Worm (Caenorhabditis elegans): ENCODE results near the gene M03B6.4.

The M03B6.4 gene

ce11 chrX:13909850-13910249, 51.2 kb downstream of the M03B6.4 start, which contains the start of gene Y26E6A.3:
TSS of gene Y26E6A.3 (minus strand) at chrX:13909950.
- no peak for TF ChIP-seq lin-15B (tag; optimal IDR thresholded peaks at IDR 0.05)
- TF ChIP-seq ama-1 (optimal IDR thresholded peaks at IDR 0.05), result no peak
- TF ChIP-seq skn-1 (tag; optimal IDR thresholded peaks at IDR 0.05), result no peak
